Worm (Caenorhabditis elegans) whole organism, L1 larva: Measurements from ENCODE around the gene ZC239.22.

Experiments used
- ama-1 ChIP-seq: fragments of 150-350 bp; optimal IDR thresholded peaks from 2 replicates; lab custom pipeline; 2014
- fos-1 ChIP-seq: fragments of 150-350 bp; optimal IDR thresholded peaks from 2 replicates; lab custom pipeline; 2014; ENCODE audit warnings: missing biosample characterization, missing genetic modification characterization
- sptf-1 ChIP-seq: fragments of 150-350 bp; optimal IDR thresholded peaks from 2 replicates; lab custom pipeline; 2014; ENCODE audit warnings: missing biosample characterization, missing genetic modification characterization

ce11 chrII:3225780-3226179, 5.2 kb upstream of the ZC239.22 start, which contains the start of gene ZC239.17:
- no peak for TF ChIP-seq ama-1
- no peak for TF ChIP-seq sptf-1 (tag; lab: Kevin White, UChicago)
- TF ChIP-seq fos-1 (tag; lab: Kevin White, UChicago), result no peak
